Worm (Caenorhabditis elegans) whole organism, L2 larva: ENCODE results near the gene ZK512.10.

Experiments used
- C34F6.9 ChIP-seq: fragments of 150-350 bp; optimal IDR thresholded peaks from 2 replicates; lab custom pipeline; 2014; ENCODE audit warnings: missing biosample characterization, missing genetic modification characterization
- F13H6.1 ChIP-seq: sonication (generic microtip); optimal IDR thresholded peaks from 2 replicates; lab custom pipeline; 2016; ENCODE audit warnings: missing genetic modification characterization, missing compliant biosample characterization
- Y55F3AM.14 ChIP-seq: fragments of 200-800 bp; sonication (Bioruptor generic); optimal IDR thresholded peaks from 2 replicates; lab custom pipeline; 2018; ENCODE audit warnings: mild to moderate bottlenecking, missing genetic modification characterization, missing compliant biosample characterization
- alr-1 ChIP-seq: fragments of 150-350 bp; optimal IDR thresholded peaks from 2 replicates; lab custom pipeline; 2014; ENCODE audit warnings: missing biosample characterization, missing genetic modification characterization
- aly-2 ChIP-seq: fragments of 150-350 bp; optimal IDR thresholded peaks from 2 replicates; lab custom pipeline; 2014; ENCODE audit warnings: missing biosample characterization, missing genetic modification characterization
- ama-1 ChIP-seq: fragments of 150-350 bp; optimal IDR thresholded peaks from 2 replicates; lab custom pipeline; 2018; ENCODE audit warnings: inconsistent platforms
- blmp-1 ChIP-seq: sonication (generic microtip); optimal IDR thresholded peaks from 2 replicates; lab custom pipeline; 2017; ENCODE audit warnings: missing genetic modification characterization, mild to moderate bottlenecking, missing compliant biosample characterization, antibody characterized with exemption, moderate library complexity; ENCODE audit not compliant: insufficient read depth
- ceh-82 ChIP-seq: fragments of 150-350 bp; optimal IDR thresholded peaks from 2 replicates; lab custom pipeline; 2014; ENCODE audit warnings: missing biosample characterization, missing genetic modification characterization
- crh-2 ChIP-seq: sonication (generic microtip); optimal IDR thresholded peaks from 2 replicates; lab custom pipeline; 2017; ENCODE audit warnings: missing biosample characterization, missing genetic modification characterization
- dmd-4 ChIP-seq: sonication (generic microtip); optimal IDR thresholded peaks from 2 replicates; lab custom pipeline; 2017; ENCODE audit warnings: missing biosample characterization, missing genetic modification characterization
- egl-27 ChIP-seq: sonication (generic microtip); optimal IDR thresholded peaks from 3 replicates; lab custom pipeline; 2017; ENCODE audit warnings: missing biosample characterization, missing genetic modification reagents, missing genetic modification characterization
- elt-1 ChIP-seq: fragments of 150-350 bp; optimal IDR thresholded peaks from 2 replicates; lab custom pipeline; 2014; ENCODE audit warnings: missing biosample characterization, missing genetic modification characterization
- elt-3 ChIP-seq: sonication (generic microtip); optimal IDR thresholded peaks from 2 replicates; lab custom pipeline; 2017; ENCODE audit warnings: missing biosample characterization, missing genetic modification characterization
- fos-1 ChIP-seq: fragments of 150-350 bp; optimal IDR thresholded peaks from 2 replicates; lab custom pipeline; 2014; ENCODE audit warnings: missing biosample characterization, missing genetic modification characterization
- gmeb-1 ChIP-seq: fragments of 150-350 bp; optimal IDR thresholded peaks from 2 replicates; lab custom pipeline; 2014; ENCODE audit warnings: missing biosample characterization, missing genetic modification characterization
- lin-13 ChIP-seq: fragments of 150-350 bp; optimal IDR thresholded peaks from 2 replicates; lab custom pipeline; 2014; ENCODE audit warnings: missing biosample characterization, missing genetic modification reagents, missing genetic modification characterization
- lin-39 ChIP-seq: fragments of 150-350 bp; optimal IDR thresholded peaks from 2 replicates; lab custom pipeline; 2014; ENCODE audit warnings: missing biosample characterization, missing genetic modification reagents, missing genetic modification characterization
- lsy-2 ChIP-seq, 2 experiments: fragments of 150-350 bp in 1 of 2; sonication (generic microtip) in 1 of 2; optimal IDR thresholded peaks; 2 replicates each; lab custom pipeline; 2014 to 2017; ENCODE audit warnings: missing biosample characterization in 2 of 2, missing genetic modification characterization in 2 of 2
- mab-5 ChIP-seq: fragments of 150-350 bp; optimal IDR thresholded peaks from 2 replicates; lab custom pipeline; 2014; ENCODE audit warnings: missing biosample characterization, missing genetic modification characterization
- mbf-1 ChIP-seq: sonication (generic microtip); optimal IDR thresholded peaks from 2 replicates; lab custom pipeline; 2017; ENCODE audit warnings: missing biosample characterization, missing genetic modification characterization
- mdl-1 ChIP-seq, 2 experiments: fragments of 150-350 bp in 1 of 2; sonication (generic microtip) in 1 of 2; optimal IDR thresholded peaks; 2 replicates each; lab custom pipeline; 2017; ENCODE audit warnings: missing biosample characterization in 2 of 2, missing genetic modification characterization in 2 of 2
- nhr-11 ChIP-seq: fragments of 150-350 bp; optimal IDR thresholded peaks from 2 replicates; lab custom pipeline; 2014; ENCODE audit warnings: missing biosample characterization, missing genetic modification characterization
- nhr-12 ChIP-seq: fragments of 150-350 bp; optimal IDR thresholded peaks from 2 replicates; lab custom pipeline; 2014; ENCODE audit warnings: missing biosample characterization, missing genetic modification characterization
- nhr-129 ChIP-seq: fragments of 150-350 bp; optimal IDR thresholded peaks from 2 replicates; lab custom pipeline; 2014; ENCODE audit warnings: missing biosample characterization, missing genetic modification characterization
- nhr-23 ChIP-seq: fragments of 150-350 bp; optimal IDR thresholded peaks from 2 replicates; lab custom pipeline; 2014; ENCODE audit warnings: missing biosample characterization, missing genetic modification reagents, missing genetic modification characterization
- nhr-237 ChIP-seq: fragments of 150-350 bp; optimal IDR thresholded peaks from 2 replicates; lab custom pipeline; 2014; ENCODE audit warnings: missing biosample characterization, missing genetic modification characterization
- nhr-25 ChIP-seq: fragments of 150-350 bp; sonication (generic microtip); optimal IDR thresholded peaks from 3 replicates; lab custom pipeline; 2014; ENCODE audit warnings: missing biosample characterization, missing genetic modification characterization
- nhr-77 ChIP-seq: fragments of 150-350 bp; optimal IDR thresholded peaks from 2 replicates; lab custom pipeline; 2014; ENCODE audit warnings: missing biosample characterization, missing genetic modification characterization
- peb-1 ChIP-seq: fragments of 150-350 bp; optimal IDR thresholded peaks from 2 replicates; lab custom pipeline; 2014; ENCODE audit warnings: missing biosample characterization, missing genetic modification characterization
- sma-9 ChIP-seq, 2 experiments: fragments of 150-350 bp in 1 of 2; sonication (generic microtip) in 1 of 2; optimal IDR thresholded peaks; 2 replicates each; lab custom pipeline; 2014 to 2016; ENCODE audit warnings: missing genetic modification characterization in 2 of 2, mild to moderate bottlenecking in 1 of 2, missing biosample characterization in 1 of 2, missing compliant biosample characterization in 1 of 2, missing genetic modification reagents in 1 of 2, moderate library complexity in 1 of 2
- snpc-4 ChIP-seq: fragments of 150-350 bp; optimal IDR thresholded peaks from 2 replicates; lab custom pipeline; 2014; ENCODE audit warnings: missing biosample characterization, missing genetic modification characterization
- unc-55 ChIP-seq: fragments of 150-350 bp; sonication (generic microtip); optimal IDR thresholded peaks from 3 replicates; lab custom pipeline; 2014; ENCODE audit warnings: missing biosample characterization, missing genetic modification reagents, missing genetic modification characterization
- unc-62 ChIP-seq: fragments of 150-350 bp; optimal IDR thresholded peaks from 2 replicates; lab custom pipeline; 2014; ENCODE audit warnings: missing biosample characterization, missing genetic modification reagents, missing genetic modification characterization
- zag-1 ChIP-seq: fragments of 150-350 bp; optimal IDR thresholded peaks from 2 replicates; lab custom pipeline; 2014; ENCODE audit warnings: missing biosample characterization, missing genetic modification characterization
- ztf-4 ChIP-seq: fragments of 150-350 bp; optimal IDR thresholded peaks from 2 replicates; lab custom pipeline; 2014; ENCODE audit warnings: missing biosample characterization, missing genetic modification characterization

Gene ZK512.10

ce11 chrIII:9145765-9146164 is 15.1 kb downstream of the ZK512.10 start, which contains the start of gene ZK512.8:
Gene ZK512.8, plus strand, starts transcription at chrIII:9146065.
- TF ChIP-seq nhr-237: no peak
- no peak for TF ChIP-seq dmd-4 (tag; lab: Kevin White, UChicago)
- no peak for TF ChIP-seq ztf-4 (tag; lab: Kevin White, UChicago)
- TF ChIP-seq blmp-1 (tag; lab: Kevin White, UChicago): no peak

- TF ChIP-seq ama-1 (lab: Kevin White, UChicago) (no peak), mab-5 (tag; lab: Kevin White, UChicago) (no peak), gmeb-1 (tag; lab: Kevin White, UChicago) (no peak), nhr-25 (tag; lab: Kevin White, UChicago) (no peak), Y55F3AM.14 (GFP tag; lab: Kevin White, UChicago) (no peak), C34F6.9 (tag; lab: Kevin White, UChicago) (no peak), sma-9 (GFP tag; optimal IDR thresholded peaks at IDR 0.05; lab: Kevin White, UChicago) (no peak), sma-9 (tag; optimal IDR thresholded peaks at IDR 0.05; lab: Kevin White, UChicago) (no peak), unc-62 (GFP tag; lab: Kevin White, UChicago) (no peak), lin-39 (tag; lab: Kevin White, UChicago) (no peak)
Measured at ce11 chrIII:9149132-9149531, 18.4 kb downstream of the ZK512.10 start.

- TF ChIP-seq zag-1 (tag; lab: Kevin White, UChicago): no peak
- TF ChIP-seq F13H6.1 (tag; lab: Kevin White, UChicago): peak; percentile 18
- peak; percentile 54 for TF ChIP-seq C34F6.9 (tag; lab: Kevin White, UChicago)
- TF ChIP-seq nhr-77 (tag; lab: Kevin White, UChicago): no peak
- no peak for TF ChIP-seq gmeb-1 (tag; lab: Kevin White, UChicago)
- TF ChIP-seq nhr-129 (tag; lab: Kevin White, UChicago): peak; percentile 50
- TF ChIP-seq crh-2: no peak
- no peak for TF ChIP-seq elt-1
- no peak for TF ChIP-seq sma-9 (GFP tag; optimal IDR thresholded peaks at IDR 0.05; lab: Kevin White, UChicago)
- no peak for TF ChIP-seq sma-9 (tag; optimal IDR thresholded peaks at IDR 0.05; lab: Kevin White, UChicago)
- no peak for TF ChIP-seq nhr-23 (tag; lab: Kevin White, UChicago)
- TF ChIP-seq ama-1 (lab: Kevin White, UChicago): no peak
- TF ChIP-seq Y55F3AM.14 (GFP tag; lab: Kevin White, UChicago): no peak
- TF ChIP-seq ztf-4 (tag; lab: Kevin White, UChicago): no peak
- TF ChIP-seq nhr-12 (tag; lab: Kevin White, UChicago): no peak
- no peak for TF ChIP-seq nhr-11 (tag; lab: Kevin White, UChicago)
- no peak for TF ChIP-seq lin-13 (GFP tag; lab: Kevin White, UChicago)
- no peak for TF ChIP-seq peb-1
- no peak for TF ChIP-seq alr-1 (tag; lab: Kevin White, UChicago)
- no peak for TF ChIP-seq mdl-1 (tag; optimal IDR thresholded peaks at IDR 0.05; lab: Kevin White, UChicago)
- TF ChIP-seq ceh-82 (tag; lab: Kevin White, UChicago): no peak
- no peak for TF ChIP-seq unc-55
- TF ChIP-seq lsy-2 (tag; optimal IDR thresholded peaks at IDR 0.05; lab: Kevin White, UChicago): peak in 1 of 2 experiments; percentile 27
- TF ChIP-seq fos-1 (tag; lab: Kevin White, UChicago): no peak
- no peak for TF ChIP-seq elt-3
- TF ChIP-seq dmd-4 (tag; lab: Kevin White, UChicago): no peak
Measured at ce11 chrIII:9151782-9152181, 21.1 kb downstream of the ZK512.10 start.

DNA sequence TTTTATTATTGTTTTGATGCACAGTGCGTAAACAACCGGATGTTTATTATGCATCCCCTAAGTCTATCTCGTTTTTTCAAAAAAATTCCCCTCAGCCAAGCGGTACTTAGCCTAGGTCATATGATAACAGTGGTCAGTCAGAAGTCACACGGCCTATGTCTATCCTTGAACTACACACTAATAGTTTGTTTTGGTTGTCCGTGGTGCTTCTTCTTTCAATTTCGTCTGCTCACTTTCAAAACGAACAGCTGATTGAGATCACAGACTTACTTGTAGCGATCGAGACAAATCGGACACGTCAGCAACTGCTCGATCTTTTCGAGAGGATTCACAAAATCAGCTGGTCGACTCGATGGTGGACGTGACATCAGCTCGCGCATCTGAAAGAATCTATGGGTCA is 22.3 kb downstream of the ZK512.10 start:
- TF ChIP-seq gmeb-1 (tag; lab: Kevin White, UChicago) (no peak), nhr-25 (tag; lab: Kevin White, UChicago) (no peak), ztf-4 (tag; lab: Kevin White, UChicago) (no peak), lsy-2 (tag; optimal IDR thresholded peaks at IDR 0.05; lab: Kevin White, UChicago) (peak in 1 of 2 experiments; percentile 20), snpc-4 (tag; lab: Kevin White, UChicago) (no peak), crh-2 (no peak), nhr-77 (tag; lab: Kevin White, UChicago) (no peak), aly-2 (no peak), nhr-129 (tag; lab: Kevin White, UChicago) (peak; percentile 69), zag-1 (tag; lab: Kevin White, UChicago) (no peak), mbf-1 (tag; lab: Kevin White, UChicago) (no peak), elt-3 (no peak), egl-27 (tag; lab: Kevin White, UChicago) (no peak)
